Fruit fly (Drosophila melanogaster): Measurements from ENCODE around the gene nub.

Gene nub

dm6 chr2L:12612991-12613390 is 25.6 kb downstream of the nub start:
- TF ChIP-seq CG9948 (tag; optimal IDR thresholded peaks at IDR 0.05) (no peak), Pif1B (GFP tag; optimal IDR thresholded peaks at IDR 0.05) (no peak), CG13204 (GFP tag; optimal IDR thresholded peaks at IDR 0.05) (no peak), CG34367 (tag; optimal IDR thresholded peaks at IDR 0.05) (no peak), CG4496 (GFP tag; IDR thresholded peaks at IDR 0.05) (no peak), rn (GFP tag; IDR thresholded peaks at IDR 0.05) (no peak), CG12605 (GFP tag; IDR thresholded peaks at IDR 0.05) (no peak), D1 (tag; optimal IDR thresholded peaks at IDR 0.05) (no peak), CG8159 (tag; optimal IDR thresholded peaks at IDR 0.05) (no peak), CG15710 (tag; optimal IDR thresholded peaks at IDR 0.05) (no peak), Snoo (tag; optimal IDR thresholded peaks at IDR 0.05) (no peak), CG10348 (GFP tag; IDR thresholded peaks at IDR 0.05) (no peak), EcR (GFP tag; optimal IDR thresholded peaks at IDR 0.05) (no peak)

dm6 chr2L:12615940-12616450 is 28.6 kb downstream of the nub start:
- no peak for TF ChIP-seq CG8301 (tag; optimal IDR thresholded peaks at IDR 0.05)
- TF ChIP-seq rn (GFP tag; IDR thresholded peaks at IDR 0.05) = no peak

- no peak for TF ChIP-seq EcR (GFP tag; optimal IDR thresholded peaks at IDR 0.05)
- TF ChIP-seq CG17806 (tag; optimal IDR thresholded peaks at IDR 0.05) = no peak
- TF ChIP-seq CG12605 (GFP tag; IDR thresholded peaks at IDR 0.05) = no peak
- TF ChIP-seq D1 (tag; optimal IDR thresholded peaks at IDR 0.05) = no peak
- no peak for TF ChIP-seq CG32121 (GFP tag; IDR thresholded peaks at IDR 0.05)
- no peak for TF ChIP-seq CG15710 (tag; optimal IDR thresholded peaks at IDR 0.05)
- TF ChIP-seq Snoo (tag; optimal IDR thresholded peaks at IDR 0.05) = no peak
- TF ChIP-seq CG8301 (tag; optimal IDR thresholded peaks at IDR 0.05) = no peak
- TF ChIP-seq CG8159 (tag; optimal IDR thresholded peaks at IDR 0.05) = no peak
Measured at dm6 chr2L:12616748-12617147, 29.3 kb downstream of the nub start.

dm6 chr2L:12618016-12618675 is 30.7 kb downstream of the nub start:
- TF ChIP-seq CG12605 (GFP tag; IDR thresholded peaks at IDR 0.05) (peak; percentile 19; the same call in 1 of the 2 replicates), CG10348 (GFP tag; IDR thresholded peaks at IDR 0.05) (no peak), D1 (tag; optimal IDR thresholded peaks at IDR 0.05) (peak; percentile 16), fd96Ca (GFP tag; IDR thresholded peaks at IDR 0.05) (0 out of 3 replicates have a peak, but pooled peaks have one; percentile 50), CG13204 (GFP tag; optimal IDR thresholded peaks at IDR 0.05) (no peak), gl (tag; optimal IDR thresholded peaks at IDR 0.05) (no peak), Ets98B (GFP tag; IDR thresholded peaks at IDR 0.05) (no peak)

dm6 chr2L:12623099-12623498 is 35.7 kb downstream of the nub start:
- no peak for TF ChIP-seq rn (GFP tag; IDR thresholded peaks at IDR 0.05)
- TF ChIP-seq CG12605 (GFP tag; IDR thresholded peaks at IDR 0.05) = no peak
- no peak for TF ChIP-seq CG10348 (GFP tag; IDR thresholded peaks at IDR 0.05)
- TF ChIP-seq Ets98B (GFP tag; IDR thresholded peaks at IDR 0.05) = no peak
- no peak for TF ChIP-seq CG4496 (GFP tag; IDR thresholded peaks at IDR 0.05)
- no peak for TF ChIP-seq CG14655 (GFP tag; optimal IDR thresholded peaks at IDR 0.05)
- no peak for TF ChIP-seq D1 (tag; optimal IDR thresholded peaks at IDR 0.05)

dm6 chr2L:12633125-12633524 is 45.7 kb downstream of the nub start:
- no peak for TF ChIP-seq CG17806 (tag; optimal IDR thresholded peaks at IDR 0.05)
- TF ChIP-seq fd96Ca (GFP tag; IDR thresholded peaks at IDR 0.05) = no peak
- TF ChIP-seq D1 (tag; optimal IDR thresholded peaks at IDR 0.05) = no peak

dm6 chr2L:12641534-12641933 is 54.1 kb downstream of the nub start:
- TF ChIP-seq Ets98B (GFP tag; IDR thresholded peaks at IDR 0.05) (no peak), CG9948 (tag; optimal IDR thresholded peaks at IDR 0.05) (no peak), fd96Ca (GFP tag; IDR thresholded peaks at IDR 0.05) (no peak), EcR (GFP tag; optimal IDR thresholded peaks at IDR 0.05) (no peak), CG13204 (GFP tag; optimal IDR thresholded peaks at IDR 0.05) (no peak), rn (GFP tag; IDR thresholded peaks at IDR 0.05) (no peak)

- TF ChIP-seq CG17806 (tag; optimal IDR thresholded peaks at IDR 0.05) (no peak), CG32121 (GFP tag; IDR thresholded peaks at IDR 0.05) (no peak), D1 (tag; optimal IDR thresholded peaks at IDR 0.05) (no peak), CG8159 (tag; optimal IDR thresholded peaks at IDR 0.05) (no peak), CG14655 (GFP tag; optimal IDR thresholded peaks at IDR 0.05) (no peak), EcR (GFP tag; optimal IDR thresholded peaks at IDR 0.05) (no peak), Ets98B (GFP tag; IDR thresholded peaks at IDR 0.05) (no peak), CG4496 (GFP tag; IDR thresholded peaks at IDR 0.05) (no peak), Pif1A (GFP tag; optimal IDR thresholded peaks at IDR 0.05) (no peak), CG9948 (tag; optimal IDR thresholded peaks at IDR 0.05) (no peak), Snoo (tag; optimal IDR thresholded peaks at IDR 0.05) (no peak), gl (tag; optimal IDR thresholded peaks at IDR 0.05) (no peak), CG12605 (GFP tag; IDR thresholded peaks at IDR 0.05) (no peak), CG13204 (GFP tag; optimal IDR thresholded peaks at IDR 0.05) (no peak), CG8301 (tag; optimal IDR thresholded peaks at IDR 0.05) (no peak)
Measured at dm6 chr2L:12644301-12644700, 56.9 kb downstream of the nub start.
